Worm (Caenorhabditis elegans) whole organism, mixed stage, embryonic: ENCODE data around the gene acl-8.

Source experiments
- bed-3 ChIP-seq: fragments of 200-800 bp; sonication (Bioruptor generic); optimal IDR thresholded peaks from 3 replicates; lab custom pipeline; 2018; ENCODE audit warnings: mild to moderate bottlenecking, missing genetic modification characterization, moderate library complexity, missing compliant biosample characterization
- elt-1 ChIP-seq: sonication (generic microtip); optimal IDR thresholded peaks from 2 replicates; lab custom pipeline; 2017; ENCODE audit warnings: missing genetic modification characterization, mild to moderate bottlenecking, missing compliant biosample characterization, antibody characterized with exemption, moderate library complexity, borderline replicate concordance; ENCODE audit not compliant: insufficient read depth
- hlh-1 ChIP-seq: fragments of 150-350 bp; optimal IDR thresholded peaks from 2 replicates; lab custom pipeline; 2014; ENCODE audit warnings: missing biosample characterization, missing genetic modification reagents, missing genetic modification characterization
- lin-13 ChIP-seq: fragments of 150-350 bp; optimal IDR thresholded peaks from 2 replicates; lab custom pipeline; 2014; ENCODE audit warnings: missing biosample characterization, missing genetic modification characterization
- mep-1 ChIP-seq: fragments of 150-350 bp; optimal IDR thresholded peaks from 2 replicates; lab custom pipeline; 2017; ENCODE audit warnings: missing biosample characterization, missing genetic modification reagents, missing genetic modification characterization, inconsistent platforms
- unc-62 ChIP-seq: fragments of 150-350 bp; optimal IDR thresholded peaks from 2 replicates; lab custom pipeline; 2014; ENCODE audit warnings: missing biosample characterization, missing genetic modification reagents, missing genetic modification characterization

Gene acl-8

DNA sequence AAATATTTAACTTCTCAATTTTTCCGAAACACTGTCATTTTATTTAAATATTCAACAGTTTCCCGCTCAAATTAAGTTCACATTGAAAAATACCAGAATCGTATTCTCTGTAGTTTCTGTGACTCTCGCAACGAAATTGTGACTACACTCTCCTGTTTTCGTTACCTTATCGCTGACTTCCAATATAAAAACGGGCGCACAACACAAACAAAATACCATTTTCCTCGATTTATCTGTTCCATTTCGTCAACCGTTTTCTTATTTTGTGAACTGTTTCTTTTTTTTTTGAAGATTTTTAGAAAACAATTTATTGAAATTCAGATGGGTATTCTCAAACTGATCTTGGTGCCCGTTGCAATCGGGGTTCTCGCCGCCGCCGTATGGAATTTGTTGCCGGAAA lies 48.2 kb downstream of the acl-8 start, which contains the start of gene W01A11.1:
Gene W01A11.1 (plus strand): TSS at position 322 of the 400 bp plus-strand sequence.
- no peak for TF ChIP-seq hlh-1
- TF ChIP-seq lin-13 = no peak
- no peak for TF ChIP-seq bed-3 (GFP tag; lab: Kevin White, UChicago)
- TF ChIP-seq elt-1 (tag; lab: Kevin White, UChicago) = no peak
- TF ChIP-seq unc-62 (GFP tag; lab: Kevin White, UChicago) = no peak
- TF ChIP-seq mep-1 (tag; lab: Kevin White, UChicago) = no peak
